Fruit fly (Drosophila melanogaster): ENCODE measurements around the gene CG7054.

DNA sequence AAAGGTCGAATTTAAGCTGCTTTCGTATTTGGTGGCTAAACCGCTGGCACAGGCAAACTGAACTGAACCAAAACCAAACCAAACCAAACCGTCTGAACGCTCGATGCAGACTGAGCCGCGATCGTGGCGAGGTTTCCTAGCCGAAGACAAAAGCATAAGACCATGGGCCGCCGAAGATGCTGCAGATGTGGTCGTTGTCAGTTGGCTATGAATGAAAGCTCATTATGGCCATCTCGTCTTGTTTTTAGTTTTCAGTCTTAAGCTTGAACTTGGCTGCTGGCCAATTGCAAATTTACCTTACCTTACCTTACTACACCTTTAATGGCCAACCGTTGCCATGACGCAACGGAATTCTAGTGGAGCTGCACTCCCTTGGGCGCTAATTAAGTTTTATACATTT is 28.7 kb upstream of the CG7054 start, which contains the start of gene CG13847:
- TF ChIP-seq CTCF (optimal IDR thresholded peaks at IDR 0.05): no peak
- no peak for TF ChIP-seq CG8478 (optimal IDR thresholded peaks at IDR 0.05)
